Worm (Caenorhabditis elegans) whole organism, L2 larva: ENCODE data around the gene lfi-1.

Source experiments
- R02D3.7 ChIP-seq: fragments of 150-350 bp; optimal IDR thresholded peaks from 2 replicates; lab custom pipeline; 2014; ENCODE audit warnings: missing biosample characterization, missing genetic modification characterization
- aly-2 ChIP-seq: fragments of 150-350 bp; optimal IDR thresholded peaks from 2 replicates; lab custom pipeline; 2014; ENCODE audit warnings: missing biosample characterization, missing genetic modification characterization
- ama-1 ChIP-seq: fragments of 150-350 bp; optimal IDR thresholded peaks from 2 replicates; lab custom pipeline; 2018; ENCODE audit warnings: inconsistent platforms
- egl-27 ChIP-seq: sonication (generic microtip); optimal IDR thresholded peaks from 3 replicates; lab custom pipeline; 2017; ENCODE audit warnings: missing biosample characterization, missing genetic modification reagents, missing genetic modification characterization
- fos-1 ChIP-seq: fragments of 150-350 bp; optimal IDR thresholded peaks from 2 replicates; lab custom pipeline; 2014; ENCODE audit warnings: missing biosample characterization, missing genetic modification characterization
- lin-39 ChIP-seq: fragments of 150-350 bp; optimal IDR thresholded peaks from 2 replicates; lab custom pipeline; 2014; ENCODE audit warnings: missing biosample characterization, missing genetic modification reagents, missing genetic modification characterization
- nhr-129 ChIP-seq: fragments of 150-350 bp; optimal IDR thresholded peaks from 2 replicates; lab custom pipeline; 2014; ENCODE audit warnings: missing biosample characterization, missing genetic modification characterization
- nhr-25 ChIP-seq: fragments of 150-350 bp; sonication (generic microtip); optimal IDR thresholded peaks from 3 replicates; lab custom pipeline; 2014; ENCODE audit warnings: missing biosample characterization, missing genetic modification characterization
- skn-1 ChIP-seq: sonication (generic microtip); optimal IDR thresholded peaks from 2 replicates; lab custom pipeline; 2017; ENCODE audit warnings: missing biosample characterization, missing genetic modification characterization
- snpc-4 ChIP-seq: fragments of 150-350 bp; optimal IDR thresholded peaks from 2 replicates; lab custom pipeline; 2014; ENCODE audit warnings: missing biosample characterization, missing genetic modification characterization
- unc-39 ChIP-seq: fragments of 150-350 bp; optimal IDR thresholded peaks from 2 replicates; lab custom pipeline; 2014; ENCODE audit warnings: missing biosample characterization, missing genetic modification characterization
- zag-1 ChIP-seq: fragments of 150-350 bp; optimal IDR thresholded peaks from 2 replicates; lab custom pipeline; 2014; ENCODE audit warnings: missing biosample characterization, missing genetic modification characterization
- ztf-11 ChIP-seq: sonication (generic microtip); optimal IDR thresholded peaks from 2 replicates; lab custom pipeline; 2017; ENCODE audit warnings: missing biosample characterization, missing genetic modification characterization

- peak; percentile 33 for TF ChIP-seq zag-1 (tag; lab: Kevin White, UChicago)
- peak; percentile 96 for TF ChIP-seq ama-1 (lab: Kevin White, UChicago)
- TF ChIP-seq lin-39 (tag; lab: Kevin White, UChicago): no peak
- TF ChIP-seq R02D3.7 (tag; lab: Kevin White, UChicago): no peak
- no peak for TF ChIP-seq fos-1 (tag; lab: Kevin White, UChicago)
- no peak for TF ChIP-seq snpc-4 (tag; lab: Kevin White, UChicago)
- TF ChIP-seq ztf-11 (tag; lab: Kevin White, UChicago): no peak
- TF ChIP-seq egl-27 (tag; lab: Kevin White, UChicago): no peak
- peak; percentile 52 for TF ChIP-seq nhr-129 (tag; lab: Kevin White, UChicago)
- TF ChIP-seq skn-1 (tag; lab: Kevin White, UChicago): no peak
- no peak for TF ChIP-seq unc-39 (tag; lab: Kevin White, UChicago)
- no peak for TF ChIP-seq aly-2
- TF ChIP-seq nhr-25 (tag; lab: Kevin White, UChicago): no peak
These were observed 16.2 kb upstream of the lfi-1 start, which contains the start of gene act-4 for ce11 chrX:4960422-4960821.
